Worm (Caenorhabditis elegans): ENCODE results near the gene gnrr-5.

gnrr-5 gene

DNA sequence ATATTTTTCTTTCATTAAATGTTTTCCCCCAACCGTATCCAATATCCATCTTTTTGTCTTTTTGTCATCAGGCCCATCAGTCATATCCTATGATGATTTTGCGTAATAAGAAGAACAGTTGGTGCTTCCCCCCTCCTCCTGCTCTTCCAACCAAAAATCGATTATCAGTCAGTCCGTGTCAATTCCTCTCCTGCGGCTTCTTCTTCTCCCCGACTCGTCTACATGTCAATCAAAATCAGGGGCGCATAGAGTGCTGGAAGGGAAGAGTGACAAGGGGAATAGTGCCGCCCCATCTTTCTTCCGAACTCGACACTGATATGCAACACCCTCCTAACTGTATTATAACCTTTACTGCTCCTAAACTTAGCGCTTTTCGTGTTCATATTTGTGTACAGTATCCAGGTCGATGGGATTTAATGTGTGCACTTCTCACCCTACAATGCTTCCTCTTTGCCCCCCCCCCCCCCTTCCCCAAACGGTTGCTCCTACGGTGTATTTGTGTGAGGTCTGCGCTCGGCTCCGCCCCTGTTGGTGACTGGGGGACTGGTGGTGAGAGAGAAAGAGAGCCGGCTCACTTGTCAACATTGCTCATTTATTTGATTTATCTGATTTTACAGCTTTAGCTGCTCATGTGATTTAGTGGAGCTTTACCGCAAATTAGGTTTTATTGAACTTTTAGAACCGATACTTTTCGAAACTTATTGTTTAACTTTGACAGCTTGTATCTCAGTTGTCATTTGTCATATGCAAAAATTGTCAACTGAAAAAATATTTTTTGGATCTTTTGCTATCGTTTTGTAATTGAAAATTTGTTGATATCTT lies 37.0 kb upstream of the gnrr-5 start (continued):
- TF ChIP-seq F44E2.7 (GFP tag; IDR thresholded peaks at IDR 0.05) (no peak), arid-1 (GFP tag; conservative IDR thresholded peaks at IDR 0.05) (no peak), F10B5.3 (tag; optimal IDR thresholded peaks at IDR 0.05) (no peak), madf-9 (GFP tag; conservative IDR thresholded peaks at IDR 0.05) (no peak), ceh-28 (tag; optimal IDR thresholded peaks at IDR 0.05) (no peak), nhr-76 (tag; optimal IDR thresholded peaks at IDR 0.05) (no peak), nhr-25 (tag; optimal IDR thresholded peaks at IDR 0.05; ENCODE audit: borderline replicate concordance, insufficient read depth) (no peak), Y75B8A.6 (GFP tag; IDR thresholded peaks at IDR 0.05) (no peak), mdt-29 (GFP tag; IDR thresholded peaks at IDR 0.05) (0 out of 2 replicates have a peak, but pooled peaks have one; percentile 24), nhr-11 (tag; optimal IDR thresholded peaks at IDR 0.05) (no peak), daf-19 (GFP tag; conservative IDR thresholded peaks at IDR 0.05) (no peak), dmd-6 (GFP tag; IDR thresholded peaks at IDR 0.05) (peak; percentile 82), F37D6.2 (tag; optimal IDR thresholded peaks at IDR 0.05) (no peak), unc-62 (GFP tag; optimal IDR thresholded peaks at IDR 0.05 in 1 of 2) (peak in 1 of 2 experiments; percentile 97), unc-62 (tag; optimal IDR thresholded peaks at IDR 0.05) (no peak), ceh-62 (tag; optimal IDR thresholded peaks at IDR 0.05) (no peak), ceh-20 (GFP tag; IDR thresholded peaks at IDR 0.05) (peak; percentile 71), duxl-1 (tag; optimal IDR thresholded peaks at IDR 0.05; ENCODE audit: poor library complexity) (no peak), lin-13 (GFP tag; optimal IDR thresholded peaks at IDR 0.05) (no peak), nhr-102 (tag; optimal IDR thresholded peaks at IDR 0.05) (no peak), unc-39 (tag; optimal IDR thresholded peaks at IDR 0.05) (no peak), ces-1 (GFP tag; optimal IDR thresholded peaks at IDR 0.05) (no peak), hlh-11 (tag; optimal IDR thresholded peaks at IDR 0.05) (peak; percentile 73), aha-1 (tag) (peak; percentile 67), unc-130 (GFP tag; optimal IDR thresholded peaks at IDR 0.05) (no peak), dpl-1 (GFP tag; optimal IDR thresholded peaks at IDR 0.05) (no peak), ceh-44 (GFP tag; IDR thresholded peaks at IDR 0.05) (no peak), ctbp-1 (GFP tag; IDR thresholded peaks at IDR 0.05) (no peak), lim-7 (GFP tag; IDR thresholded peaks at IDR 0.05) (no peak), mxl-2 (GFP tag; conservative IDR thresholded peaks at IDR 0.05) (no peak), daf-8 (GFP tag; IDR thresholded peaks at IDR 0.05) (no peak), ZK546.5 (tag; optimal IDR thresholded peaks at IDR 0.05) (no peak), Y105C5A.15 (GFP tag; IDR thresholded peaks at IDR 0.05) (no peak), nhr-28 (tag; optimal IDR thresholded peaks at IDR 0.05) (peak; percentile 32), nhr-77 (tag; optimal IDR thresholded peaks at IDR 0.05) (no peak), mes-2 (tag; optimal IDR thresholded peaks at IDR 0.05; ENCODE audit: poor library complexity, severe bottlenecking) (no peak), F26F4.8 (GFP tag; conservative IDR thresholded peaks at IDR 0.05) (no peak), R02D3.7 (tag; optimal IDR thresholded peaks at IDR 0.05) (no peak), hlh-30 (tag; optimal IDR thresholded peaks at IDR 0.05; ENCODE audit: insufficient read depth) (no peak), ceh-82 (tag; optimal IDR thresholded peaks at IDR 0.05) (no peak), T26A8.4 (GFP tag; IDR thresholded peaks at IDR 0.05) (peak; percentile 26; the same call in 1 of the 2 replicates), nhr-42 (GFP tag; IDR thresholded peaks at IDR 0.05) (no peak), F49E8.2 (tag; optimal IDR thresholded peaks at IDR 0.05; ENCODE audit: borderline replicate concordance) (no peak), lin-15B (tag; optimal IDR thresholded peaks at IDR 0.05) (no peak), ceh-32 (tag; optimal IDR thresholded peaks at IDR 0.05; ENCODE audit: poor library complexity) (no peak), set-16 (GFP tag; IDR thresholded peaks at IDR 0.05) (peak; percentile 73), nhr-237 (tag; optimal IDR thresholded peaks at IDR 0.05) (no peak), T20F7.1 (GFP tag; optimal IDR thresholded peaks at IDR 0.05) (no peak), gei-8 (GFP tag; optimal IDR thresholded peaks at IDR 0.05) (no peak), zip-2 (tag; optimal IDR thresholded peaks at IDR 0.05) (no peak)
